Fruit fly (Drosophila melanogaster) Kc167 (cell line): ENCODE data around the gene fend.

ENCODE experiments used
- Myc ChIP-seq: fragments of >200 bp; optimal IDR thresholded peaks from 2 replicates; lab custom pipeline; 2017; ENCODE audit warnings: missing external identifiers
- Sin3A ChIP-seq: fragments of >200 bp; optimal IDR thresholded peaks from 2 replicates; lab custom pipeline; 2018; ENCODE audit warnings: missing external identifiers
- ttk ChIP-seq: sonication (Bioruptor generic); optimal IDR thresholded peaks from 2 replicates; lab custom pipeline; 2017; ENCODE audit warnings: missing external identifiers

DNA sequence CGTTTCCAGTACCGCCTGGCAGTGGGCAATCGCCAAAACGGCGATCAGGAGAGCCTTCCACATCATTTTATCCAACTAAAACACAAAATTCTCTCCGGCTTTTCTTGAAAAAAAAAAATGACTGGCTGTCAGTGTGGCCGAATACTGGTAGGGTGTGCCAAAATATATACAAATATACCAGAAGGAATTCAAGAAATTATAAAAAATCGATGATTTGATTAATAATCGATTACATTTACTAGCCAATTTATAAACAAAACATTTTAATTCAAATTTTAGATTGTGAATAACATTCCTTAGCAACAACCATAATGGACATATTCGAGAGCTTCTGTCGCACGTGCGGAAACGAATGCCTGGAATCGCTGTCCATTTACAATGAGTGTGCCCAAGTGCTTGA is 23.5 kb upstream of the fend start, which contains the start of the genes Ost48 and Dlip1:
- no peak for TF ChIP-seq ttk (lab: Kevin White, UChicago)
- TF ChIP-seq Myc (lab: Kevin White, UChicago): no peak
- TF ChIP-seq Sin3A (lab: Kevin White, UChicago): peak; percentile 55
